Fruit fly (Drosophila melanogaster) whole organism, embryonic: ENCODE data around the gene Ptth.

Source experiments
- B-H1 ChIP-seq: fragments of 200-800 bp; sonication (Bioruptor generic); IDR thresholded peaks from 3 replicates; pipeline ENCODE4 v1.3.6; 2022; ENCODE audit warnings: missing biosample characterization, missing genetic modification characterization
- Blimp-1 ChIP-seq: fragments of 200-800 bp; sonication (Bioruptor generic); optimal IDR thresholded peaks from 3 replicates; lab custom pipeline; 2018; ENCODE audit warnings: missing biosample characterization, missing genetic modification characterization, mild to moderate bottlenecking, moderate library complexity, missing genetic modification reagents
- CG11696 ChIP-seq: fragments of 200-800 bp; sonication (Bioruptor generic); IDR thresholded peaks from 2 replicates; pipeline ENCODE4 v1.3.6; 2022; ENCODE audit warnings: missing biosample characterization, missing genetic modification characterization
- CG12155 ChIP-seq: fragments of 200-800 bp; sonication (Bioruptor generic); optimal IDR thresholded peaks from 3 replicates; lab custom pipeline; 2016; ENCODE audit warnings: missing biosample characterization, missing genetic modification characterization
- CG13424 ChIP-seq: fragments of 200-800 bp; sonication (Bioruptor generic); optimal IDR thresholded peaks from 2 replicates; lab custom pipeline; 2019; ENCODE audit warnings: missing biosample characterization, mild to moderate bottlenecking, missing genetic modification characterization, moderate library complexity
- CG14014 ChIP-seq: fragments of 200-800 bp; sonication (Bioruptor generic); IDR thresholded peaks from 2 replicates; pipeline ENCODE4 v1.3.6; 2022; ENCODE audit warnings: missing biosample characterization, missing genetic modification characterization
- CG1603 ChIP-seq: fragments of 200-800 bp; sonication (Bioruptor generic); optimal IDR thresholded peaks from 2 replicates; lab custom pipeline; 2019; ENCODE audit warnings: missing biosample characterization, mild to moderate bottlenecking, missing genetic modification characterization, moderate library complexity
- CG16779 ChIP-seq: fragments of 200-800 bp; sonication (Bioruptor generic); IDR thresholded peaks from 2 replicates; pipeline ENCODE4 v1.3.6; 2022; ENCODE audit warnings: missing biosample characterization, missing genetic modification characterization
- CG16815 ChIP-seq: fragments of 200-800 bp; sonication (Bioruptor generic); optimal IDR thresholded peaks from 3 replicates; lab custom pipeline; 2017; ENCODE audit warnings: missing biosample characterization, mild to moderate bottlenecking, missing genetic modification characterization
- CG2875 ChIP-seq: fragments of 200-800 bp; sonication (Bioruptor generic); optimal IDR thresholded peaks from 2 replicates; lab custom pipeline; 2017; ENCODE audit warnings: missing biosample characterization, mild to moderate bottlenecking, missing genetic modification characterization, missing genetic modification reagents
- CG31224 ChIP-seq: fragments of 200-800 bp; sonication (Bioruptor generic); IDR thresholded peaks from 2 replicates; pipeline ENCODE4 v1.3.6; 2022; ENCODE audit warnings: missing biosample characterization, missing genetic modification characterization
- CG32772 ChIP-seq: fragments of 200-800 bp; sonication (Bioruptor generic); IDR thresholded peaks from 2 replicates; pipeline ENCODE4 v1.3.6; 2022; ENCODE audit warnings: missing biosample characterization, missing genetic modification characterization
- CG33213 ChIP-seq: fragments of 200-800 bp; sonication (Bioruptor generic); optimal IDR thresholded peaks from 3 replicates; lab custom pipeline; 2016; ENCODE audit warnings: missing biosample characterization, missing genetic modification characterization
- CG34376 ChIP-seq: fragments of 200-800 bp; sonication (Bioruptor generic); optimal IDR thresholded peaks from 2 replicates; lab custom pipeline; 2018; ENCODE audit warnings: missing biosample characterization, mild to moderate bottlenecking, missing genetic modification characterization
- CG3726 ChIP-seq: fragments of 200-800 bp; sonication (Bioruptor generic); IDR thresholded peaks from 3 replicates; pipeline ENCODE4, ENCODE4 v1.3.6; 2022; ENCODE audit warnings: missing biosample characterization, missing genetic modification characterization
- CG4424 ChIP-seq: fragments of 200-800 bp; sonication (Bioruptor generic); optimal IDR thresholded peaks from 3 replicates; lab custom pipeline; 2016; ENCODE audit warnings: missing biosample characterization, missing genetic modification characterization
- CG5245 ChIP-seq: fragments of 200-800 bp; sonication (Bioruptor generic); optimal IDR thresholded peaks from 3 replicates; lab custom pipeline; 2016; ENCODE audit warnings: missing biosample characterization, missing genetic modification characterization
- CG7786 ChIP-seq: fragments of 200-800 bp; sonication (Bioruptor generic); optimal IDR thresholded peaks from 2 replicates; lab custom pipeline; 2016; ENCODE audit warnings: missing biosample characterization, missing genetic modification characterization
- CG7987 ChIP-seq: fragments of 200-800 bp; sonication (Bioruptor generic); optimal IDR thresholded peaks from 2 replicates; lab custom pipeline; 2018; ENCODE audit warnings: missing biosample characterization, mild to moderate bottlenecking, missing genetic modification characterization, moderate library complexity
- CTCF ChIP-seq: fragments of 200-800 bp; sonication (Bioruptor generic); optimal IDR thresholded peaks from 2 replicates; lab custom pipeline; 2017; ENCODE audit warnings: missing biosample characterization, mild to moderate bottlenecking, missing genetic modification characterization, moderate library complexity
- D19A ChIP-seq: fragments of 200-800 bp; optimal IDR thresholded peaks from 3 replicates; lab custom pipeline; 2019; ENCODE audit warnings: missing biosample characterization, mild to moderate bottlenecking, missing genetic modification characterization, moderate library complexity
- Deaf1 ChIP-seq: fragments of 200-800 bp; optimal IDR thresholded peaks from 3 replicates; lab custom pipeline; 2019; ENCODE audit warnings: missing biosample characterization, mild to moderate bottlenecking, missing genetic modification characterization, moderate library complexity
- Doc2 ChIP-seq: fragments of 200-800 bp; sonication (Bioruptor generic); IDR thresholded peaks from 2 replicates; pipeline ENCODE4 v1.3.6; 2022; ENCODE audit warnings: missing biosample characterization, missing genetic modification characterization
- Dp ChIP-seq: fragments of 200-800 bp; sonication (Bioruptor generic); optimal IDR thresholded peaks from 2 replicates; lab custom pipeline; 2018; ENCODE audit warnings: missing biosample characterization, mild to moderate bottlenecking, missing genetic modification characterization, moderate library complexity
- E2f1 ChIP-seq: fragments of 200-800 bp; sonication (Bioruptor generic); IDR thresholded peaks from 2 replicates; pipeline ENCODE4 v1.3.6; 2022; ENCODE audit warnings: missing biosample characterization, missing genetic modification characterization
- E2f2 ChIP-seq: fragments of 200-800 bp; sonication (Bioruptor generic); IDR thresholded peaks from 2 replicates; pipeline ENCODE4 v1.3.6; 2022; ENCODE audit warnings: missing biosample characterization, missing genetic modification characterization
- HLH4C ChIP-seq: fragments of 200-800 bp; sonication (Bioruptor generic); IDR thresholded peaks from 3 replicates; pipeline ENCODE4 v1.3.6; 2022; ENCODE audit warnings: missing biosample characterization, missing genetic modification characterization; ENCODE audit not compliant: partially characterized antibody
- Hsf ChIP-seq: fragments of 200-800 bp; sonication (Bioruptor generic); optimal IDR thresholded peaks from 3 replicates; lab custom pipeline; 2016; ENCODE audit warnings: missing biosample characterization, missing genetic modification characterization
- Med ChIP-seq: fragments of 200-800 bp; sonication (Bioruptor generic); peaks from one replicate; lab custom pipeline; 2016; ENCODE audit warnings: missing biosample characterization, missing genetic modification characterization, mild to moderate bottlenecking, inconsistent platforms, moderate library complexity
- Nf-YC ChIP-seq: fragments of 200-800 bp; optimal IDR thresholded peaks from 3 replicates; lab custom pipeline; 2019; ENCODE audit warnings: missing biosample characterization, mild to moderate bottlenecking, missing genetic modification characterization, moderate library complexity
- Scr ChIP-seq: fragments of 200-800 bp; sonication (Bioruptor generic); IDR thresholded peaks from 2 replicates; pipeline ENCODE4 v1.3.6; 2022; ENCODE audit warnings: missing biosample characterization, missing genetic modification characterization; ENCODE audit not compliant: partially characterized antibody
- Usf ChIP-seq: fragments of 200-800 bp; sonication (Bioruptor generic); optimal IDR thresholded peaks from 2 replicates; lab custom pipeline; 2017; ENCODE audit warnings: missing genotype, missing biosample characterization, missing genetic modification characterization
- aop ChIP-seq: fragments of 200-800 bp; sonication (Bioruptor generic); IDR thresholded peaks from 2 replicates; pipeline ENCODE4 v1.3.6; 2022; ENCODE audit warnings: missing biosample characterization, missing genetic modification characterization
- chn ChIP-seq: fragments of 200-800 bp; sonication (Bioruptor generic); optimal IDR thresholded peaks from 2 replicates; lab custom pipeline; 2016; ENCODE audit warnings: missing biosample characterization, missing genetic modification characterization
- danr ChIP-seq: fragments of 200-800 bp; sonication (Bioruptor generic); IDR thresholded peaks from 2 replicates; pipeline ENCODE4 v1.3.6; 2022; ENCODE audit warnings: missing biosample characterization, missing genetic modification characterization
- emc ChIP-seq: fragments of 200-800 bp; sonication (Bioruptor generic); optimal IDR thresholded peaks from 2 replicates; lab custom pipeline; 2016; ENCODE audit warnings: missing biosample characterization, missing genetic modification characterization
- en ChIP-seq: fragments of 200-800 bp; sonication (Bioruptor generic); optimal IDR thresholded peaks from 2 replicates; lab custom pipeline; 2016; ENCODE audit warnings: missing biosample characterization, missing genetic modification characterization
- eyg ChIP-seq: fragments of 200-800 bp; sonication (Bioruptor generic); optimal IDR thresholded peaks from 3 replicates; lab custom pipeline; 2016; ENCODE audit warnings: missing biosample characterization, missing genetic modification characterization
- gcm2 ChIP-seq: fragments of 200-800 bp; sonication (Bioruptor generic); optimal IDR thresholded peaks from 2 replicates; lab custom pipeline; 2016; ENCODE audit warnings: missing biosample characterization, missing genetic modification characterization
- ham ChIP-seq: fragments of 200-800 bp; sonication (Bioruptor generic); IDR thresholded peaks from 2 replicates; pipeline ENCODE4 v1.3.6; 2022; ENCODE audit warnings: missing biosample characterization, missing genetic modification characterization
- her ChIP-seq: fragments of 200-800 bp; sonication (Bioruptor generic); optimal IDR thresholded peaks from 2 replicates; lab custom pipeline; 2016; ENCODE audit warnings: missing biosample characterization, missing genetic modification characterization
- ind ChIP-seq: fragments of 200-800 bp; sonication (Bioruptor generic); optimal IDR thresholded peaks from 3 replicates; lab custom pipeline; 2016; ENCODE audit warnings: missing biosample characterization, missing genetic modification characterization
- lbe ChIP-seq: fragments of 200-800 bp; sonication (Bioruptor generic); optimal IDR thresholded peaks from 2 replicates; lab custom pipeline; 2016; ENCODE audit warnings: missing biosample characterization, mild to moderate bottlenecking, missing genetic modification characterization
- lola ChIP-seq, 3 experiments: fragments of >200 bp in 2 of 3; fragments of 200-800 bp in 1 of 3; sonication (Bioruptor generic) in 1 of 3; optimal IDR thresholded peaks; 2 replicates each; lab custom pipeline; 2017 to 2019; ENCODE audit warnings: missing biosample characterization in 3 of 3, missing genetic modification characterization in 3 of 3, mild to moderate bottlenecking in 1 of 3, moderate library complexity in 1 of 3
- mam ChIP-seq: fragments of 200-800 bp; sonication (Bioruptor generic); optimal IDR thresholded peaks from 3 replicates; lab custom pipeline; 2016; ENCODE audit warnings: missing biosample characterization, missing genetic modification characterization
- peb ChIP-seq: fragments of 200-800 bp; sonication (Bioruptor generic); IDR thresholded peaks from 2 replicates; pipeline ENCODE4 v1.3.6; 2022; ENCODE audit warnings: missing biosample characterization, missing genetic modification characterization
- pum ChIP-seq: fragments of 200-800 bp; sonication (Bioruptor generic); optimal IDR thresholded peaks from 2 replicates; lab custom pipeline; 2016; ENCODE audit warnings: missing biosample characterization, missing genetic modification characterization
- shn ChIP-seq: fragments of 200-800 bp; sonication (Bioruptor generic); optimal IDR thresholded peaks from 3 replicates; lab custom pipeline; 2016; ENCODE audit warnings: missing biosample characterization, missing genetic modification characterization
- sob ChIP-seq: fragments of 200-800 bp; sonication (Bioruptor generic); IDR thresholded peaks from 2 replicates; pipeline ENCODE4 v1.3.6; 2022; ENCODE audit warnings: missing biosample characterization, missing genetic modification characterization
- stwl ChIP-seq: fragments of 200-800 bp; sonication (Bioruptor generic); optimal IDR thresholded peaks from 3 replicates; lab custom pipeline; 2018; ENCODE audit warnings: missing biosample characterization, mild to moderate bottlenecking, missing genetic modification characterization, moderate library complexity
- tup ChIP-seq: fragments of 200-800 bp; sonication (Bioruptor generic); optimal IDR thresholded peaks from 2 replicates; lab custom pipeline; 2016; ENCODE audit warnings: missing biosample characterization, mild to moderate bottlenecking, missing genetic modification characterization, moderate library complexity
- z ChIP-seq: fragments of 200-800 bp; sonication (Bioruptor generic); IDR thresholded peaks from 3 replicates; pipeline ENCODE4 v1.3.6; 2022; ENCODE audit warnings: missing biosample characterization, missing genetic modification characterization
- zen ChIP-seq: fragments of 200-800 bp; sonication (Bioruptor generic); optimal IDR thresholded peaks from 3 replicates; lab custom pipeline; 2018; ENCODE audit warnings: missing biosample characterization, mild to moderate bottlenecking, missing genetic modification characterization, moderate library complexity

Gene Ptth

DNA sequence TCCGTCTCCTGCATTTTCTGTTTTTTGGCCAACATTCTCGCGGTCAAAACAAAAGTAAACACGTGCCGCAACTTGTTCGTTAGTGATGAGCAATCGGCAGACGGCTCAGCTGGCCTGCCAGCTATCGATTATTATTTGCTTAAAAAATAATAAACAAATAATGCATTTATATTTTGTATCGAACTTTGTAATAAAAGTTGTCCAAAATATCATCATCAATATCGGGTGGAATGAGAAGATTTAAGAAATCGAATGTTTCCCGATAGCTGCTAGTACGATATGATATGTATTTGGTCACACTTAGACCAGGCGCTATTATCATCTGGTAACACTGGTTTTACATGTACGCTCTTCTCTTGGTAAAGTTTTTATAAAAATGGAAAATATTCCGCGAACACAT is 8.7 kb downstream of the Ptth start, which contains the start of the genes Nle and Sf3b1 (continued):
- peak; percentile 68 for TF ChIP-seq CG13424 (tag; lab: Kevin White, UChicago)
- no peak for TF ChIP-seq CG11696 (GFP tag; lab: Robert Waterston, UW)
- TF ChIP-seq CG7987 (GFP tag; lab: Kevin White, UChicago), result peak; percentile 53
- peak; percentile 46 for TF ChIP-seq shn
- peak; percentile 23; the same call in 1 of the 2 replicates for TF ChIP-seq CG32772
- no peak for TF ChIP-seq CG14014 (GFP tag; lab: Robert Waterston, UW)
- TF ChIP-seq Scr (GFP tag; lab: Robert Waterston, UW), result peak; percentile 96
- no peak for TF ChIP-seq her (GFP tag; lab: Kevin White, UChicago)
- TF ChIP-seq CTCF (GFP tag; lab: Kevin White, UChicago), result no peak
- TF ChIP-seq Blimp-1 (GFP tag; lab: Kevin White, UChicago), result no peak
- peak; percentile 89 for TF ChIP-seq Med
- no peak for TF ChIP-seq CG16815 (GFP tag; lab: Kevin White, UChicago)
- TF ChIP-seq peb (GFP tag; lab: Robert Waterston, UW), result 0 out of 2 replicates have a peak, but pooled peaks have one; percentile 8
- TF ChIP-seq D19A, result no peak
- TF ChIP-seq chn (GFP tag; lab: Kevin White, UChicago), result peak; percentile 47
- peak; percentile 57 for TF ChIP-seq mam (GFP tag; lab: Kevin White, UChicago)
- peak; percentile 80 for TF ChIP-seq CG1603 (tag; lab: Kevin White, UChicago)
- TF ChIP-seq CG34376, result peak; percentile 74
- no peak for TF ChIP-seq CG16779
- peak in 1 of 3 experiments; percentile 52 for TF ChIP-seq lola (GFP tag; optimal IDR thresholded peaks at IDR 0.05; lab: Kevin White, UChicago)
- peak; percentile 91 for TF ChIP-seq stwl (tag; lab: Kevin White, UChicago)
- peak; percentile 54 for TF ChIP-seq CG4424 (GFP tag; lab: Kevin White, UChicago)
- no peak for TF ChIP-seq tup (GFP tag; lab: Kevin White, UChicago)
- peak; percentile 88 for TF ChIP-seq HLH4C (GFP tag; lab: Robert Waterston, UW)
- TF ChIP-seq E2f1 (GFP tag; lab: Robert Waterston, UW), result no peak
- no peak for TF ChIP-seq lbe
- no peak for TF ChIP-seq CG3726 (GFP tag; lab: Robert Waterston, UW)
- no peak for TF ChIP-seq CG5245 (GFP tag; lab: Kevin White, UChicago)
- peak; percentile 13 for TF ChIP-seq pum (GFP tag; lab: Kevin White, UChicago)
- TF ChIP-seq eyg (GFP tag; lab: Kevin White, UChicago), result no peak
- TF ChIP-seq Deaf1 (tag; lab: Kevin White, UChicago), result no peak
- no peak for TF ChIP-seq danr (GFP tag; lab: Robert Waterston, UW)
- no peak for TF ChIP-seq gcm2 (GFP tag; lab: Kevin White, UChicago)
- peak; percentile 40 for TF ChIP-seq CG33213 (GFP tag; lab: Kevin White, UChicago)
- TF ChIP-seq ind, result no peak
- no peak for TF ChIP-seq z (GFP tag; lab: Robert Waterston, UW)
- TF ChIP-seq Usf (GFP tag; lab: Kevin White, UChicago), result no peak
- 0 out of 2 replicates have a peak, but pooled peaks have one; percentile 20 for TF ChIP-seq sob (GFP tag; lab: Robert Waterston, UW)
- TF ChIP-seq CG2875, result no peak
- TF ChIP-seq CG31224 (GFP tag; lab: Robert Waterston, UW), result no peak
- TF ChIP-seq B-H1 (GFP tag; lab: Robert Waterston, UW), result no peak
- peak; percentile 74 for TF ChIP-seq Nf-YC (tag; lab: Kevin White, UChicago)
- peak; percentile 48 for TF ChIP-seq Dp (GFP tag; lab: Kevin White, UChicago)
- TF ChIP-seq emc (GFP tag; lab: Kevin White, UChicago), result no peak
- TF ChIP-seq CG12155, result peak; percentile 37
- TF ChIP-seq zen (tag; lab: Kevin White, UChicago), result peak; percentile 48
- peak; percentile 36 for TF ChIP-seq CG7786 (GFP tag; lab: Kevin White, UChicago)
- no peak for TF ChIP-seq en (GFP tag; lab: Kevin White, UChicago)
- no peak for TF ChIP-seq Doc2
- TF ChIP-seq Hsf, result peak; percentile 73
- TF ChIP-seq ham (GFP tag; lab: Robert Waterston, UW), result no peak
- TF ChIP-seq E2f2 (GFP tag; lab: Robert Waterston, UW), result peak; percentile 57
- no peak for TF ChIP-seq aop
